Worm (Caenorhabditis elegans): Measurements from ENCODE around the gene lpr-6.

DNA sequence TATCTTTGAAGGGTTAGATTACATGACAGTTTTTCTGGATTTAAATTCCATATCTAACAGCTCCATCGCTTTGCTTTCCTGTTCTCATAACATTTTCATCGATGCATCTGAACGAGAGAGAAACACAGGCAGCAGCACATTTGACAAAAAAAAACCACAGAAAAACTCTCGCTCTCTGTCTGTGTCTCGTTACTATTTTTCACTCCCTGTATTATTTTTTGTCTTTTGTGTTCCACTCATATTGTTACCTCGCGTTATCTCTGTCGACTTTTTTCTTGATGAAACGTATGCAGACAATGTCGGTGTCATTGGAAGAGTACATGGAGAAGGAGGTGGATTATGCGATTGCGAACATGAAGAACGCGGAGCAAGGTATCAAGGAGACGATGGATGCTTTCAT is 29.2 kb downstream of the lpr-6 start, which contains the start of gene W04G3.11:
- TF ChIP-seq dve-1 (tag; optimal IDR thresholded peaks at IDR 0.05) (no peak), fax-1 (tag; optimal IDR thresholded peaks at IDR 0.05) (no peak), pha-4 (tag; optimal IDR thresholded peaks at IDR 0.05) (no peak), nhr-11 (tag; optimal IDR thresholded peaks at IDR 0.05) (no peak)
